Fruit fly (Drosophila melanogaster): ENCODE measurements around the gene Ada3.

Gene Ada3

DNA sequence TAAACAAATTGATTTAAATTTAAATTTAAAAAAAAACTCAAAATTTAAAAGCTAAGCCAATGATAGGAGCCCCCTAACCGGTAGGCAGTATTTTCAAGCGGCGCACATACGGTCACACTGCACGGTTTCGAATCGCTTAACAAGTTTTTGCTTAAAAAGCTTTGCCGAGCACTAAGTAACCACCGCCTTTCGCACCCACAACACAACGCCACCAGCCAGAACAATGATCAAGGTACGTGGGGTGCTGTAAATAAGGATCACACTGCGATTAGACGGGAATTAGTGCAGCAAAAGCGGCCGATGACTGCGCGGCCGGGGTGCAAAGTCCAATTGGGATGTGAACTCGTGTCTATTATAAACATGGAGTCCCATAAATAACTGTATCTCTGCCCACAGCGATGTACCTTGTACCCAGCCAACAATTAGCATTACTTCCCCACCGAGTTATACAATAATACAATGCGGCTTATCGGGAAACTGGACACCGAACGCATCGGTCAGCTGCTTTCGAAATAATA lies 5.7 kb downstream of the Ada3 start, which contains the start of gene scu (continued):
- TF ChIP-seq CG15514 (GFP tag; optimal IDR thresholded peaks at IDR 0.05) (peak; percentile 31), CG8924 (tag; optimal IDR thresholded peaks at IDR 0.05) (no peak), lov (optimal IDR thresholded peaks at IDR 0.05) (no peak), lov (GFP tag; IDR thresholded peaks at IDR 0.05) (no peak), Nf-YB (GFP tag; optimal IDR thresholded peaks at IDR 0.05) (no peak), Nf-YC (tag; optimal IDR thresholded peaks at IDR 0.05) (no peak), bsh (GFP tag; optimal IDR thresholded peaks at IDR 0.05) (peak in 1 of 2 experiments; percentile 90), bbx (GFP tag; IDR thresholded peaks at IDR 0.05; ENCODE audit: partially characterized antibody) (no peak), MESR4 (GFP tag; optimal IDR thresholded peaks at IDR 0.05) (peak; percentile 60), vvl (GFP tag; IDR thresholded peaks at IDR 0.05) (no peak), fd3F (GFP tag; optimal IDR thresholded peaks at IDR 0.05) (no peak), HLHmδ (GFP tag; optimal IDR thresholded peaks at IDR 0.05) (no peak), sqz (GFP tag; optimal IDR thresholded peaks at IDR 0.05) (no peak), cato (GFP tag; optimal IDR thresholded peaks at IDR 0.05; ENCODE audit: borderline replicate concordance) (no peak), MBD-R2 (GFP tag; IDR thresholded peaks at IDR 0.05) (peak; percentile 37), CG11247 (GFP tag; IDR thresholded peaks at IDR 0.05) (no peak), unc-4 (GFP tag; IDR thresholded peaks at IDR 0.05; ENCODE audit: partially characterized antibody) (0 out of 2 replicates have a peak, but pooled peaks have one; percentile 13), CG13287 (GFP tag; IDR thresholded peaks at IDR 0.05; ENCODE audit: partially characterized antibody) (0 out of 2 replicates have a peak, but pooled peaks have one; percentile 5), CG4328 (GFP tag; optimal IDR thresholded peaks at IDR 0.05) (no peak), zen (tag; optimal IDR thresholded peaks at IDR 0.05) (no peak), CG3281 (GFP tag; optimal IDR thresholded peaks at IDR 0.05) (no peak), nom (GFP tag; optimal IDR thresholded peaks at IDR 0.05) (peak; percentile 98), ewg (GFP tag; optimal IDR thresholded peaks at IDR 0.05) (no peak), CG2199 (GFP tag; IDR thresholded peaks at IDR 0.05) (no peak), Hr78 (GFP tag; optimal IDR thresholded peaks at IDR 0.05) (no peak), CG13296 (GFP tag; optimal IDR thresholded peaks at IDR 0.05) (peak; percentile 20), ash1 (GFP tag; optimal IDR thresholded peaks at IDR 0.05) (no peak), rib (GFP tag; IDR thresholded peaks at IDR 0.05) (no peak), ara (GFP tag; IDR thresholded peaks at IDR 0.05) (no peak), row (GFP tag; IDR thresholded peaks at IDR 0.05) (peak; percentile 60; the same call in 2 of the 3 replicates), lmd (GFP tag; IDR thresholded peaks at IDR 0.05) (no peak), pzg (GFP tag; optimal IDR thresholded peaks at IDR 0.05) (peak; percentile 30), exex (tag; optimal IDR thresholded peaks at IDR 0.05) (peak; percentile 40), CG30403 (GFP tag; optimal IDR thresholded peaks at IDR 0.05) (no peak), grau (tag; optimal IDR thresholded peaks at IDR 0.05) (no peak), E2f2 (GFP tag; IDR thresholded peaks at IDR 0.05) (peak; percentile 63), zen2 (GFP tag; IDR thresholded peaks at IDR 0.05; ENCODE audit: partially characterized antibody) (no peak), CrebB (tag; optimal IDR thresholded peaks at IDR 0.05) (no peak), CG10431 (GFP tag; optimal IDR thresholded peaks at IDR 0.05) (no peak), sens-2 (GFP tag; IDR thresholded peaks at IDR 0.05) (no peak), tgo (GFP tag; IDR thresholded peaks at IDR 0.05) (no peak), bowl (GFP tag; IDR thresholded peaks at IDR 0.05) (no peak), trh (GFP tag; optimal IDR thresholded peaks at IDR 0.05) (no peak), Med (GFP tag) (peak; percentile 74), Elba2 (GFP tag; optimal IDR thresholded peaks at IDR 0.05) (peak; percentile 70), CG10543 (GFP tag; optimal IDR thresholded peaks at IDR 0.05) (peak; percentile 3), CG4854 (GFP tag; optimal IDR thresholded peaks at IDR 0.05) (no peak), H2.0 (GFP tag; IDR thresholded peaks at IDR 0.05) (no peak), Sin3A (optimal IDR thresholded peaks at IDR 0.05) (peak; percentile 2), CG34376 (GFP tag; optimal IDR thresholded peaks at IDR 0.05) (peak; percentile 49)

Data from whole organism, embryonic.